Worm (Caenorhabditis elegans) whole organism, midembryonic: ENCODE data around the gene fbxa-152.
"Not testable (repeated sequence)": the region's sequence is repeated elsewhere in the genome, so short reads cannot be mapped to it uniquely, and the experiment has no call there.

Experiments used
- T22C8.4 ChIP-seq: fragments of 200-800 bp; sonication (Bioruptor generic); IDR thresholded peaks from 2 replicates; pipeline ENCODE4 v1.3.6; 2022; ENCODE audit warnings: missing genetic modification characterization, missing compliant biosample characterization
- cog-1 ChIP-seq: sonication (generic microtip); optimal IDR thresholded peaks from 2 replicates; lab custom pipeline; 2016; ENCODE audit warnings: missing genetic modification characterization, missing compliant biosample characterization
- flt-1 ChIP-seq: fragments of 200-800 bp; sonication (Bioruptor generic); IDR thresholded peaks from 2 replicates; pipeline ENCODE4 v1.3.6; 2022; ENCODE audit warnings: missing genetic modification characterization, missing compliant biosample characterization
- klf-2 ChIP-seq: fragments of 200-800 bp; sonication (Bioruptor generic); conservative IDR thresholded peaks from 2 replicates; pipeline ENCODE4 v1.3.6; 2022; ENCODE audit warnings: missing genetic modification reagents, missing genetic modification characterization, missing compliant biosample characterization
- med-1 ChIP-seq: sonication (generic microtip); optimal IDR thresholded peaks from 2 replicates; lab custom pipeline; 2017; ENCODE audit warnings: missing genetic modification characterization, mild to moderate bottlenecking, missing compliant biosample characterization, antibody characterized with exemption, missing genetic modification reagents; ENCODE audit not compliant: insufficient read depth
- ref-1 ChIP-seq: fragments of 200-800 bp; sonication (Bioruptor generic); conservative IDR thresholded peaks from 2 replicates; pipeline ENCODE4 v1.3.6; 2022; ENCODE audit warnings: missing genetic modification reagents, missing genetic modification characterization, missing compliant biosample characterization
- tab-1 ChIP-seq: fragments of 200-800 bp; sonication (Bioruptor generic); IDR thresholded peaks from 2 replicates; pipeline ENCODE4 v1.3.6; 2022; ENCODE audit warnings: missing genetic modification characterization, missing compliant biosample characterization
- ztf-23 ChIP-seq: fragments of 200-800 bp; sonication (Bioruptor generic); IDR thresholded peaks from 2 replicates; pipeline ENCODE4 v1.3.6; 2022; ENCODE audit warnings: missing genetic modification reagents, missing genetic modification characterization, missing compliant biosample characterization
- ztf-29 ChIP-seq: fragments of 200-800 bp; sonication (Bioruptor generic); IDR thresholded peaks from 2 replicates; pipeline ENCODE4 v1.3.6; 2022; ENCODE audit warnings: missing genetic modification reagents, missing genetic modification characterization, missing compliant biosample characterization

Gene fbxa-152

DNA sequence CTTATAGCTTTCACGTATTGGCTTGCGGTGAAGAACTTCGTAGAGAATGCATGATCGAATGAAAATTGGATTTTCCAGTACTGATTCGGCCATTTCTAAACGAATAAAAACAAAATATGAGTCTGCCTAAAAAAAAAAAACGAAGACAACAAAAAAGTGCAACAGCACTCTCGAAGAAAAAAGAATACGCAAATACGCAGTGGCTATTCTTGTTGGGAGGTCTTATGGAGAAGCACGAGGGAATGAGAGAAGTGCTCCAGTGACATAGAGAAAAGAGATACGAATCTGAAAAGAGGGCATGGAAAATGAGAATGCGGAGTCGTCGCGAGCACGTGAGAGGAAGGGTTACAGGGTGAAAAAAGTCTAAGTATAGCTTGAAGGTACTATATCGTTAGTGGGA lies at the start of gene fbxa-152:
fbxa-152 (minus strand) TSS at position 101 of the 400 bp plus-strand sequence.
- no peak for TF ChIP-seq cog-1 (tag; lab: Kevin White, UChicago)
- no peak for TF ChIP-seq ztf-23 (GFP tag; lab: Robert Waterston, UW)

DNA sequence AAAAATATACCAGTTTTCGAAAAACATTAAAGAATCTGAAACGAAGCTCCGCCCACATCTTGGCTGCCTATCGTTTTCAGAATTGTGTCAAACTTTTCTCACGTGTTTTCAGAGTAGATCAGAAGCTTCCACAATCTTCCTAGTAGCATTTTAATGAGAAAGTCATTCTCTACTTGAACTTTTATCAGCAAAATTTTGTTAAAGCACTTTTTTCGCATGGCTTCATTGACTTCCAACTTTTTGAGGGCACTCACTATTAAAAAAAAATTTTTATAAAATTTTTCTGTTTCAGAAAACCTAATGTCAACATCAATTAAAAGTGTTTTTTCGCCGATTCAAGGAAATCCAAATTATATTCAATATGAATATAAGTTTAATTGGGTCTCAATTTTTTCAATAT lies 48.0 kb upstream of the fbxa-152 start, which contains the start of gene sru-42:
sru-42 (plus strand) TSS at position 301 of the 400 bp plus-strand sequence.
- TF ChIP-seq ref-1 (GFP tag; lab: Robert Waterston, UW) (no peak), ztf-23 (GFP tag; lab: Robert Waterston, UW) (no peak), cog-1 (tag; lab: Kevin White, UChicago) (no peak), med-1 (GFP tag; lab: Kevin White, UChicago) (no peak), flt-1 (GFP tag; lab: Robert Waterston, UW) (no peak), T22C8.4 (GFP tag; lab: Robert Waterston, UW) (no peak)

DNA sequence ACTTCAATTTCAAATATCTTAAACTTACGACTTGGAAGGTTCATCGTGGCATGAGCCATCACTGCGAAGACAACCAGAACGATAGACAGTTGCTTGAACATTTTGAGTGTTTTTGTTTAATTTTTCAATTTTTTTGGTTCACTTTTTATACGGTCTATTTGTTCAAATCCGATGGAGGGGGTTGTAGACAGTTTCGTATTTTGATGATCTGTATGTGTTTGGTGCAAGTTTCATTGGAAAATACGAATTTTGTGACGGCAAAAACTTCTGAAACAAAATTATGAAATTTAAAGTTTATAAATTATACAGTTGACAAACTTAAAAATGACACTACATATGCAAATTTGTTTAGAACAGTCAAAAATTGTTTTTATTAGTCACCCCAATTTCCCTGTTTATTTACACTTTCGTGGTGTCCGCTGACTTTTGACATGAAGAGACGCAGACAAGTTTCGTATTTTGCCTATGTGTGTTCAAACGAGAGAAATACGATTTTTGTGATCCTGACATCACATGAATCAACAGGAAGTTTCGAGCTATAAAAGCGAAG lies 45.5 kb upstream of the fbxa-152 start, which contains the start of the genes C55A1.7 and C55A1.6:
C55A1.7 (minus strand) TSS at position 101 of the 550 bp plus-strand sequence.
C55A1.6 (plus strand) TSS at position 500 of the 550 bp plus-strand sequence.
- TF ChIP-seq ref-1 (GFP tag; lab: Robert Waterston, UW); cog-1 (tag; lab: Kevin White, UChicago); flt-1 (GFP tag; lab: Robert Waterston, UW): not testable (repeated sequence)

DNA sequence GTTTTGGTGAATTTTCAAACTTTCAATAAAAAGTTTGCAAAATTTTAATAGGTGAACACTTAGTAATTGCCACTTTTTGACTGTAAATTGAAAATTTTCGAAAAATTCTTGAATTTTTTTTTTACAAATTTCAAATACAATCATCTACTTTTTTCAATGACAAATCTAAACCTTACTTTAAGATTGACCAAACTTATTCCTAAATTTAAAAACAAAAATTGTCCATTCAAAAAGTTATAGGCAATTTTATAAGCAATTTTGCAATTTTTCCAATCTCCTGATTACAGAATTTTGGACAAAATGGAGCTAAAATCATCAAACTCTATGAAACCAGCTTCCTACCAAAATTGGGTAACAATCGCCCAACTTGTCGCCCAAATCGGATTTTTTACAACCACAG lies 42.4 kb upstream of the fbxa-152 start, which contains the start of gene str-23:
str-23 (plus strand) TSS at position 301 of the 400 bp plus-strand sequence.
- TF ChIP-seq ztf-29 (GFP tag; lab: Robert Waterston, UW), result no peak
- no peak for TF ChIP-seq flt-1 (GFP tag; lab: Robert Waterston, UW)
- no peak for TF ChIP-seq klf-2 (GFP tag; lab: Robert Waterston, UW)
- TF ChIP-seq T22C8.4 (GFP tag; lab: Robert Waterston, UW), result no peak
- no peak for TF ChIP-seq med-1 (GFP tag; lab: Kevin White, UChicago)
- TF ChIP-seq ref-1 (GFP tag; lab: Robert Waterston, UW), result no peak
- TF ChIP-seq cog-1 (tag; lab: Kevin White, UChicago), result no peak
- TF ChIP-seq tab-1 (GFP tag; lab: Robert Waterston, UW), result no peak
- no peak for TF ChIP-seq ztf-23 (GFP tag; lab: Robert Waterston, UW)

DNA sequence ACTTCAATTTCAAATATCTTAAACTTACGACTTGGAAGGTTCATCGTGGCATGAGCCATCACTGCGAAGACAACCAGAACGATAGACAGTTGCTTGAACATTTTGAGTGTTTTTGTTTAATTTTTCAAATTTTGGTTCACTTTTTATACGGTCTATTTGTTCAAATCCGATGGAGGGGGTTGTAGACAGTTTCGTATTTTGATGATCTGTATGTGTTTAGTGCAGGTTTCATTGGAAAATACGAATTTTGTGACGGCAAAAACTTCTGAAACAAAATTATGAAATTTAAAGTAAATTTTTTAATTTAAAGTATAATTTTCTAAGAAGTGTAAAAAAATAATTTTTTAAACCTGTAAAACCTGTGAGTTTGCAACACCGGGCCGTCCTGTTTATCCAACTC lies 41.0 kb upstream of the fbxa-152 start, which contains the start of gene C55A1.4:
C55A1.4 (minus strand) TSS at position 101 of the 400 bp plus-strand sequence.
- not testable (repeated sequence) for TF ChIP-seq med-1 (GFP tag; lab: Kevin White, UChicago); T22C8.4 (GFP tag; lab: Robert Waterston, UW); ztf-29 (GFP tag; lab: Robert Waterston, UW)

DNA sequence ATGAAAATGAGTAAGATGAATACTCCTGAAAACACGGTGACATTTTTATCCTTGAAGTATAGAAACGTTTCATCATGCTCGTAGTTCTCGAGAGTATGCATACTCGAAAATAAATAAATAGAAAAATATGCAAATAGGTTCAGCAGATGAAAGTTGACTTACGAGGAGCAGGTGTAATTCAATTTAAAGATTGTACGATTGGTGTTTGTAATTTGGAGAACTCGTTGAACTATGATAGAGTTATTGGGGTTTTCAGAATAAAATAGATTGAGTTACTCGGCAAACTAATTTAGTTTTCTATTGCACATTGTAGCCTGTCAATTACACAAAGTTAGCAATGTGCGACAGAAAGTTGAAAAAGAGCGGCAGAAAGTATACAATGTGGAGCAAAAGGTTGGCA lies 36.7 kb upstream of the fbxa-152 start, which contains the start of gene srz-44:
srz-44 (minus strand) TSS at position 101 of the 400 bp plus-strand sequence.
- no peak for TF ChIP-seq ref-1 (GFP tag; lab: Robert Waterston, UW)
- no peak for TF ChIP-seq ztf-29 (GFP tag; lab: Robert Waterston, UW)
- no peak for TF ChIP-seq med-1 (GFP tag; lab: Kevin White, UChicago)
- no peak for TF ChIP-seq ztf-23 (GFP tag; lab: Robert Waterston, UW)
- no peak for TF ChIP-seq klf-2 (GFP tag; lab: Robert Waterston, UW)
- no peak for TF ChIP-seq T22C8.4 (GFP tag; lab: Robert Waterston, UW)
- TF ChIP-seq cog-1 (tag; lab: Kevin White, UChicago), result no peak
- TF ChIP-seq tab-1 (GFP tag; lab: Robert Waterston, UW), result no peak
- no peak for TF ChIP-seq flt-1 (GFP tag; lab: Robert Waterston, UW)

DNA sequence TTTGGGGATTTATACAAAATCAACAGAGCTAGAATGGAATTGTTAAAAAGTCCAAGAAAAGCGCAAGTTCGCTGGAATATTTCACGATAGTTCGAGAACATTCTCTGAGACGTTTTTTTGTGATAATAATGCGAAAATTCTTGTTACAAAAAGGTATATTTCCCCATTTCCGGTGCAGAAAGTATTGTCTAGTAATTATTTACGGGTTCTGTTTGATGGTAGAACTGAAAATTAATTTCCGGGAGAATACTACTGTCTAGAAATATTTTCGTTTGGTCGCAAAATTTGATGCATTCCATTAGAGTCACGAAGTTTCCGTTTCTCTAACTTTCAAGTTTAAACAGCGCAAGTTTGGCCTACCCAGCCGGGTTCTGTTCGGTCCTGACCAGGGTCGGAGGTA lies 27.4 kb upstream of the fbxa-152 start, which contains the start of gene str-248:
str-248 (minus strand) TSS at position 101 of the 400 bp plus-strand sequence.
- TF ChIP-seq klf-2 (GFP tag; lab: Robert Waterston, UW), result no peak
- no peak for TF ChIP-seq med-1 (GFP tag; lab: Kevin White, UChicago)
- TF ChIP-seq cog-1 (tag; lab: Kevin White, UChicago), result no peak
- TF ChIP-seq flt-1 (GFP tag; lab: Robert Waterston, UW), result no peak
- TF ChIP-seq ztf-29 (GFP tag; lab: Robert Waterston, UW), result no peak

DNA sequence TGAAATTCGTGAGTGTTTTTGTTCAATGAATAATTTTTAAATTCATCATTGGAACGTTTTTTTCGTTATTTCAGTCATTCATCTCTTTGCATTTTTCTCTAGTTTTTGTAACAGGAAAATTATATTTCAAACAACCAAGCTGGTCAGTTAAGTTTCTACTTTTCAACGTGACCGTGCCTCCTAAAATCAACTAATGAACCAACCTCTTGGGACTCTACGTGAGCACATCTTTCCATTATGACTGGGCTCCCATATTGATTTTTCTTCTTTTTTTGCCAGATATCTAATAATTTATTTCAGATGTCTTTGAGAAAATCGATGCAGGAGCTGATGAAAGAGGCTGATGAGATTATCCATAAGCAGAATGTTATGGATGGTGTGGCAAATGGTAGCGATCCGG lies 23.4 kb upstream of the fbxa-152 start, which contains the start of gene C55A1.11:
C55A1.11 (plus strand) TSS at position 301 of the 400 bp plus-strand sequence.
- no peak for TF ChIP-seq med-1 (GFP tag; lab: Kevin White, UChicago)
- TF ChIP-seq ztf-29 (GFP tag; lab: Robert Waterston, UW), result no peak
- no peak for TF ChIP-seq ref-1 (GFP tag; lab: Robert Waterston, UW)
- TF ChIP-seq klf-2 (GFP tag; lab: Robert Waterston, UW), result no peak
- TF ChIP-seq cog-1 (tag; lab: Kevin White, UChicago), result no peak
- no peak for TF ChIP-seq ztf-23 (GFP tag; lab: Robert Waterston, UW)
- no peak for TF ChIP-seq tab-1 (GFP tag; lab: Robert Waterston, UW)
- no peak for TF ChIP-seq flt-1 (GFP tag; lab: Robert Waterston, UW)
- no peak for TF ChIP-seq T22C8.4 (GFP tag; lab: Robert Waterston, UW)

DNA sequence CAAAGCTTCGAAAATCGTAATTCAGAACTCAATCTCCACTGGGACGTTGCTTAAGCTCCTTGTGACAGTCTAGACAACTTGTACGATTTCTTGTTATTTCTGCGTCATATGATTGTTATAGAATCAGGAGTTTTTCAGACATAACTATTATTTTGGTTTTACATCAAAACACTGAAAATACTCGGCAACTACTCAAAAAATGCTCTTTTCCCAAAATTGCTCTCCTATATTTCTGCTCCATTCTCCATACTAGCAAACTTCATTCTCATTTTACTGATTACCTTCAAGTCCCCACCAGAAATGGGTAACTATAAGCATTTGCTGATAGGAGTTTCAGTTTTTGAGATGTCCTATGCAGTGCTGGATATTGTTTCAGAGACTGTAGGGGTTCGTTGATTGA lies 19.4 kb upstream of the fbxa-152 start, which contains the start of gene C55A1.1:
C55A1.1 (plus strand) TSS at position 301 of the 400 bp plus-strand sequence.
- TF ChIP-seq ref-1 (GFP tag; lab: Robert Waterston, UW) (no peak), T22C8.4 (GFP tag; lab: Robert Waterston, UW) (no peak), ztf-29 (GFP tag; lab: Robert Waterston, UW) (no peak), tab-1 (GFP tag; lab: Robert Waterston, UW) (no peak), med-1 (GFP tag; lab: Kevin White, UChicago) (no peak), klf-2 (GFP tag; lab: Robert Waterston, UW) (no peak), cog-1 (tag; lab: Kevin White, UChicago) (no peak), ztf-23 (GFP tag; lab: Robert Waterston, UW) (no peak), flt-1 (GFP tag; lab: Robert Waterston, UW) (no peak)
